Fruit fly (Drosophila melanogaster) whole organism, prepupa: ENCODE data around the gene CG33648.

Experiments
- CG15336 ChIP-seq: fragments of 200-800 bp; sonication (Bioruptor generic); IDR thresholded peaks from 2 replicates; pipeline ENCODE4 v1.3.6; 2022; ENCODE audit warnings: missing biosample characterization, missing genetic modification characterization
- CG16779 ChIP-seq: fragments of 200-800 bp; sonication (Bioruptor generic); optimal IDR thresholded peaks from 3 replicates; lab custom pipeline; 2017; ENCODE audit warnings: missing biosample characterization, mild to moderate bottlenecking, missing genetic modification characterization
- CG3032 ChIP-seq: fragments of 200-800 bp; optimal IDR thresholded peaks from 2 replicates; lab custom pipeline; 2019; ENCODE audit warnings: missing biosample characterization, mild to moderate bottlenecking, missing genetic modification characterization, moderate library complexity
- Ets96B ChIP-seq: fragments of 200-800 bp; optimal IDR thresholded peaks from 2 replicates; lab custom pipeline; 2019; ENCODE audit warnings: missing biosample characterization, mild to moderate bottlenecking, missing genetic modification characterization, moderate library complexity
- Met ChIP-seq: fragments of 200-800 bp; sonication (Bioruptor generic); optimal IDR thresholded peaks from 3 replicates; lab custom pipeline; 2016; ENCODE audit warnings: missing biosample characterization, missing genetic modification characterization
- Smox ChIP-seq: fragments of 200-800 bp; sonication (Bioruptor generic); optimal IDR thresholded peaks from 3 replicates; lab custom pipeline; 2016; ENCODE audit warnings: missing biosample characterization, missing genetic modification characterization
- Sox102F ChIP-seq: fragments of 200-800 bp; sonication (Bioruptor generic); optimal IDR thresholded peaks from 2 replicates; lab custom pipeline; 2016; ENCODE audit warnings: missing biosample characterization, mild to moderate bottlenecking, missing genetic modification characterization
- Sox14 ChIP-seq: fragments of 200-800 bp; sonication (Bioruptor generic); optimal IDR thresholded peaks from 3 replicates; lab custom pipeline; 2016; ENCODE audit warnings: missing biosample characterization, missing genetic modification characterization
- Sox15 ChIP-seq: fragments of 200-800 bp; sonication (Bioruptor generic); optimal IDR thresholded peaks from 3 replicates; lab custom pipeline; 2016; ENCODE audit warnings: missing biosample characterization, missing genetic modification characterization
- achi ChIP-seq: fragments of 200-800 bp; sonication (Bioruptor generic); optimal IDR thresholded peaks from 3 replicates; lab custom pipeline; 2016; ENCODE audit warnings: missing biosample characterization, missing genetic modification characterization
- esn ChIP-seq: fragments of 200-800 bp; sonication (Bioruptor generic); optimal IDR thresholded peaks from 2 replicates; lab custom pipeline; 2016; ENCODE audit warnings: missing biosample characterization, mild to moderate bottlenecking, missing genetic modification characterization, moderate library complexity
- fd85E ChIP-seq: fragments of 200-800 bp; sonication (Bioruptor generic); optimal IDR thresholded peaks from 3 replicates; lab custom pipeline; 2016; ENCODE audit warnings: missing biosample characterization, missing genetic modification characterization

DNA sequence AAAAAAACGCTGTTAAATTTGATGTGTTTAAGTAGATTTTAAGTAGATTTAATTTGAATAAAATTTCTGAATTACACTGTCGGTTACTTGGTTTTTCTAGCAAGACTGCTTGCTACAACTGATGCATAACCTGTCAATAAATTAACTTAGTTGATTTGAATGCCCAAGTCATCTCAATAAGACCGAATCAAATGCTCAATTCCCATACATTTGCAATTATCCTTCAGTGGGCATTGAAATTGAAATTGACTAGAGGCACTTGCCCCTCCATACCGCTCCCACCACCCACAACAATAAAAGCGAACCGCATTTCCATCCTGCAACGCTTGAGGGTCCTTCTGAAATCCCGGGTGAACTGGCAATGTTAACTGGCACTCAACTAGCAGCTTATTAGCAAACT, 39.5 kb downstream of the CG33648 start, which contains the start of gene CG3473:
- TF ChIP-seq Sox15 (GFP tag; lab: Kevin White, UChicago) (no peak), CG16779 (tag; lab: Kevin White, UChicago) (no peak), CG15336 (GFP tag; lab: Robert Waterston, UW) (no peak), esn (GFP tag; lab: Kevin White, UChicago) (no peak), Ets96B (tag; lab: Kevin White, UChicago) (no peak), Smox (GFP tag; lab: Kevin White, UChicago) (no peak), fd85E (GFP tag; lab: Kevin White, UChicago) (no peak), Sox102F (GFP tag; lab: Kevin White, UChicago) (no peak), achi (GFP tag; lab: Kevin White, UChicago) (no peak), Sox14 (GFP tag; lab: Kevin White, UChicago) (no peak), Met (GFP tag; lab: Kevin White, UChicago) (no peak), CG3032 (no peak)
